Worm (Caenorhabditis elegans) whole organism, late embryonic: ENCODE results near the gene Y61A9LA.10.

Source experiments
- F13H6.1 ChIP-seq: sonication (generic microtip); optimal IDR thresholded peaks from 2 replicates; lab custom pipeline; 2016; ENCODE audit warnings: missing genetic modification characterization, missing compliant biosample characterization
- dve-1 ChIP-seq: sonication (generic microtip); optimal IDR thresholded peaks from 2 replicates; lab custom pipeline; 2017; ENCODE audit warnings: antibody characterized with exemption, mild to moderate bottlenecking, missing genetic modification characterization, missing compliant biosample characterization
- hlh-8 ChIP-seq: sonication (generic microtip); optimal IDR thresholded peaks from 2 replicates; lab custom pipeline; 2016; ENCODE audit warnings: missing genotype, missing genetic modification characterization, missing compliant biosample characterization
- nhr-11 ChIP-seq: fragments of 150-350 bp; optimal IDR thresholded peaks from 2 replicates; lab custom pipeline; 2014; ENCODE audit warnings: missing biosample characterization, missing genetic modification characterization
- pha-2 ChIP-seq: sonication (generic microtip); optimal IDR thresholded peaks from 2 replicates; lab custom pipeline; 2017; ENCODE audit warnings: mild to moderate bottlenecking, missing genetic modification characterization, missing compliant biosample characterization
- rnt-1 ChIP-seq: sonication (generic microtip); optimal IDR thresholded peaks from 2 replicates; lab custom pipeline; 2016; ENCODE audit warnings: missing genetic modification characterization, missing compliant biosample characterization
- tbx-7 ChIP-seq: sonication (generic microtip); optimal IDR thresholded peaks from 2 replicates; lab custom pipeline; 2016; ENCODE audit warnings: missing genotype, missing genetic modification characterization, missing compliant biosample characterization
- unc-3 ChIP-seq, 2 experiments: fragments of 200-800 bp in 1 of 2; sonication (Bioruptor generic) in 1 of 2; sonication (generic microtip) in 1 of 2; conservative IDR thresholded peaks in 1 of 2; optimal IDR thresholded peaks in 1 of 2; 2 replicates each; pipeline versions ENCODE4 v1.3.6 to Lab custom; 2016 to 2022; ENCODE audit warnings: missing compliant biosample characterization in 2 of 2, missing genetic modification characterization in 2 of 2, missing genetic modification reagents in 1 of 2

DNA sequence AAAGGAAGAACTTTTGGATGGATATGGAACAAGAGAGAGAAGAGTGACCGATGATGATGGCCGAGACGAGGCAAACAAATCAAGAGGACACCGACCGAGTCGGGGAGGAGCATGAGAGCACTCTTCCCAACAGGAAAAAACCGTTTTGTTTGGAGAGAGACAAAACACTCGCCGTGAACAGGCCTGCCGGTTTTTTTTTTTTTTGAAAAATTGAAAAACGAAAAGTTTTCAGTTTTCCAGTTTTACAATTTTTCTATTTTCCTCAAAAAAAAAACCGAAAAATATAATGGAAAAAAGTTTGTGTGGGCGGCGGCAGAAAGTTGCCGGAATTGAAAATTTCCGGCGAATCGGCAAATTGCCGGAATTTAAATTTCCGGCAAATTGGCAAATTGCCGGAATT is 55.9 kb downstream of the Y61A9LA.10 start, which contains the start of gene Y61A9LA.7:
- TF ChIP-seq F13H6.1 (no peak), tbx-7 (tag; lab: Kevin White, UChicago) (no peak), rnt-1 (no peak), dve-1 (tag; lab: Kevin White, UChicago) (no peak), unc-3 (GFP tag; conservative IDR thresholded peaks at IDR 0.05; lab: Robert Waterston, UW) (no peak), unc-3 (tag; optimal IDR thresholded peaks at IDR 0.05; lab: Kevin White, UChicago) (no peak), pha-2 (tag; lab: Kevin White, UChicago) (no peak), hlh-8 (no peak), nhr-11 (no peak)
